Worm (Caenorhabditis elegans) whole organism, L4/young adult: ENCODE data around the gene R11D1.7.

Experiments
- W03F9.2 ChIP-seq: fragments of 150-350 bp; optimal IDR thresholded peaks from 2 replicates; lab custom pipeline; 2014; ENCODE audit warnings: missing biosample characterization, missing genetic modification characterization
- dao-5 ChIP-seq: sonication (generic microtip); optimal IDR thresholded peaks from 2 replicates; lab custom pipeline; 2016; ENCODE audit warnings: missing genotype, missing genetic modification characterization, moderate library complexity, missing compliant biosample characterization
- him-1 ChIP-seq: sonication (generic microtip); optimal IDR thresholded peaks from 2 replicates; lab custom pipeline; 2016; ENCODE audit warnings: missing genotype, missing genetic modification reagents, missing genetic modification characterization, missing compliant biosample characterization

Gene R11D1.7

ce11 chrV:12711999-12712398 is 7.8 kb upstream of the R11D1.7 start, which contains the start of gene R11D1.3:
TSS of gene R11D1.3 (minus strand) at chrV:12712099.
- TF ChIP-seq W03F9.2 (no peak), him-1 (tag; lab: Kevin White, UChicago) (no peak), dao-5 (tag; lab: Kevin White, UChicago) (no peak)

ce11 chrV:12714120-12714519 is 5.7 kb upstream of the R11D1.7 start, which contains the start of gene R11D1.4:
TSS of gene R11D1.4 (minus strand) at chrV:12714220.
- TF ChIP-seq dao-5 (tag; lab: Kevin White, UChicago) (no peak), him-1 (tag; lab: Kevin White, UChicago) (no peak), W03F9.2 (no peak)

- TF ChIP-seq dao-5 (tag; lab: Kevin White, UChicago) (no peak), W03F9.2 (no peak), him-1 (tag; lab: Kevin White, UChicago) (no peak)
These were observed 3.4 kb upstream of the R11D1.7 start, which contains the start of gene str-178 for ce11 chrV:12716447-12716846. TSS of gene str-178 (minus strand) at chrV:12716547.

ce11 chrV:12718622-12719021 is 1.2 kb upstream of the R11D1.7 start, which contains the start of gene str-181:
TSS of gene str-181 (minus strand) at chrV:12718722.
- TF ChIP-seq W03F9.2, result no peak

ce11 chrV:12725893-12726292 is 6.1 kb downstream of the R11D1.7 start, which contains the start of gene R11D1.12:
TSS of gene R11D1.12 (minus strand) at chrV:12725993.
- no peak for TF ChIP-seq W03F9.2
- no peak for TF ChIP-seq him-1 (tag; lab: Kevin White, UChicago)
- no peak for TF ChIP-seq dao-5 (tag; lab: Kevin White, UChicago)

- no peak for TF ChIP-seq him-1 (tag; lab: Kevin White, UChicago)
- no peak for TF ChIP-seq W03F9.2
- no peak for TF ChIP-seq dao-5 (tag; lab: Kevin White, UChicago)
These were observed 7.4 kb downstream of the R11D1.7 start, which contains the start of gene R11D1.13 for ce11 chrV:12727104-12727637. TSS of gene R11D1.13 (plus strand) at chrV:12727154.

- no peak for TF ChIP-seq dao-5 (tag; lab: Kevin White, UChicago)
- TF ChIP-seq W03F9.2, result peak; percentile 93
- peak; percentile 15 for TF ChIP-seq him-1 (tag; lab: Kevin White, UChicago)
These were observed 8.4 kb downstream of the R11D1.7 start, which contains the start of the genes rpl-28 and mrpl-49 for ce11 chrV:12728062-12728665. TSS of gene rpl-28 (minus strand) at chrV:12728112. TSS of gene mrpl-49 (plus strand) at chrV:12728631.

ce11 chrV:12729220-12729619 is 9.4 kb downstream of the R11D1.7 start, which contains the start of gene R11D1.10:
TSS of gene R11D1.10 (plus strand) at chrV:12729520.
- TF ChIP-seq W03F9.2, result no peak
- TF ChIP-seq him-1 (tag; lab: Kevin White, UChicago), result no peak
- no peak for TF ChIP-seq dao-5 (tag; lab: Kevin White, UChicago)

- no peak for TF ChIP-seq dao-5 (tag; lab: Kevin White, UChicago)
- TF ChIP-seq him-1 (tag; lab: Kevin White, UChicago), result no peak
- no peak for TF ChIP-seq W03F9.2
These were observed 12.9 kb downstream of the R11D1.7 start for ce11 chrV:12732734-12733133.

ce11 chrV:12733465-12734248 is 13.8 kb downstream of the R11D1.7 start, which contains the start of the genes dhs-21 and xbx-9:
TSS of gene dhs-21 (minus strand) at chrV:12733645.
TSS of gene xbx-9 (plus strand) at chrV:12734198.
- TF ChIP-seq him-1 (tag; lab: Kevin White, UChicago) (no peak), dao-5 (tag; lab: Kevin White, UChicago) (no peak), W03F9.2 (no peak)

ce11 chrV:12736166-12736753 is 16.4 kb downstream of the R11D1.7 start, which contains the start of gene cky-1:
TSS of gene cky-1 (plus strand) at chrV:12736703.
- TF ChIP-seq W03F9.2 (no peak), dao-5 (tag; lab: Kevin White, UChicago) (no peak), him-1 (tag; lab: Kevin White, UChicago) (no peak)

ce11 chrV:12741684-12742083 is 21.9 kb downstream of the R11D1.7 start, which contains the start of gene hrg-7:
TSS of gene hrg-7 (plus strand) at chrV:12742041.
- TF ChIP-seq him-1 (tag; lab: Kevin White, UChicago), result no peak
- TF ChIP-seq W03F9.2, result no peak
- TF ChIP-seq dao-5 (tag; lab: Kevin White, UChicago), result no peak
